Fruit fly (Drosophila melanogaster) whole organism, embryonic: ENCODE measurements around the gene DAAM.

ENCODE experiments used
- Atf3 ChIP-seq: fragments of 200-800 bp; sonication (Bioruptor generic); optimal IDR thresholded peaks from 3 replicates; lab custom pipeline; 2016; ENCODE audit warnings: missing biosample characterization, missing genetic modification characterization
- Awh ChIP-seq: fragments of 200-800 bp; sonication (Bioruptor generic); IDR thresholded peaks from 2 replicates; pipeline ENCODE4, ENCODE4 v1.3.6; 2022; ENCODE audit warnings: missing biosample characterization, missing genetic modification characterization
- Bgb ChIP-seq: fragments of 200-800 bp; sonication (Bioruptor generic); IDR thresholded peaks from 2 replicates; pipeline ENCODE4 v1.3.6; 2022; ENCODE audit warnings: missing biosample characterization, missing genetic modification characterization; ENCODE audit not compliant: partially characterized antibody
- BtbVII ChIP-seq: fragments of 200-800 bp; sonication (Bioruptor generic); optimal IDR thresholded peaks from 3 replicates; lab custom pipeline; 2017; ENCODE audit warnings: missing biosample characterization, mild to moderate bottlenecking, missing genetic modification characterization
- CG10366 ChIP-seq: fragments of 200-800 bp; sonication (Bioruptor generic); IDR thresholded peaks from 2 replicates; pipeline ENCODE4 v1.3.6; 2022; ENCODE audit warnings: missing biosample characterization, missing genetic modification characterization
- CG10462 ChIP-seq: fragments of 200-800 bp; sonication (Bioruptor generic); optimal IDR thresholded peaks from 2 replicates; lab custom pipeline; 2016; ENCODE audit warnings: missing biosample characterization, missing genetic modification characterization
- CG10565 ChIP-seq: fragments of 200-800 bp; sonication (Bioruptor generic); optimal IDR thresholded peaks from 3 replicates; lab custom pipeline; 2016; ENCODE audit warnings: missing biosample characterization, mild to moderate bottlenecking, missing genetic modification characterization
- CG11456 ChIP-seq: fragments of 200-800 bp; sonication (Bioruptor generic); IDR thresholded peaks from 3 replicates; pipeline ENCODE4 v1.3.6; 2022; ENCODE audit warnings: missing biosample characterization, missing genetic modification characterization
- CG11723 ChIP-seq: fragments of 200-800 bp; sonication (Bioruptor generic); optimal IDR thresholded peaks from 2 replicates; lab custom pipeline; 2017; ENCODE audit warnings: missing biosample characterization, mild to moderate bottlenecking, missing genetic modification characterization
- CG12071 ChIP-seq: fragments of 200-800 bp; sonication (Bioruptor generic); optimal IDR thresholded peaks from 3 replicates; lab custom pipeline; 2018; ENCODE audit warnings: missing biosample characterization, mild to moderate bottlenecking, missing genetic modification characterization
- CG14014 ChIP-seq: fragments of 200-800 bp; sonication (Bioruptor generic); IDR thresholded peaks from 2 replicates; pipeline ENCODE4 v1.3.6; 2022; ENCODE audit warnings: missing biosample characterization, missing genetic modification characterization
- CG14050 ChIP-seq: fragments of 200-800 bp; sonication (Bioruptor generic); IDR thresholded peaks from 3 replicates; pipeline ENCODE4 v1.3.6; 2022; ENCODE audit warnings: missing biosample characterization, missing genetic modification characterization
- CG17385 ChIP-seq: fragments of 200-800 bp; sonication (Bioruptor generic); optimal IDR thresholded peaks from 3 replicates; lab custom pipeline; 2018; ENCODE audit warnings: missing biosample characterization, mild to moderate bottlenecking, missing genetic modification characterization
- CG4404 ChIP-seq: fragments of 200-800 bp; sonication (Bioruptor generic); IDR thresholded peaks from 2 replicates; pipeline ENCODE4 v1.3.6; 2022; ENCODE audit warnings: missing biosample characterization, missing genetic modification characterization
- CG6254 ChIP-seq: fragments of 200-800 bp; sonication (Bioruptor generic); optimal IDR thresholded peaks from 3 replicates; lab custom pipeline; 2017; ENCODE audit warnings: mild to moderate bottlenecking, missing biosample characterization, missing genetic modification reagents, missing genetic modification characterization
- CG8281 ChIP-seq: fragments of 200-800 bp; sonication (Bioruptor generic); optimal IDR thresholded peaks from 2 replicates; lab custom pipeline; 2018; ENCODE audit warnings: missing biosample characterization, mild to moderate bottlenecking, missing genetic modification characterization, moderate library complexity
- CG8388 ChIP-seq: fragments of 200-800 bp; sonication (Bioruptor generic); optimal IDR thresholded peaks from 2 replicates; lab custom pipeline; 2019; ENCODE audit warnings: missing biosample characterization, mild to moderate bottlenecking, missing genetic modification characterization, moderate library complexity
- CG9609 ChIP-seq: fragments of 200-800 bp; sonication (Bioruptor generic); optimal IDR thresholded peaks from 3 replicates; lab custom pipeline; 2016; ENCODE audit warnings: missing biosample characterization, missing genetic modification characterization
- CG9797 ChIP-seq: fragments of 200-800 bp; sonication (Bioruptor generic); optimal IDR thresholded peaks from 3 replicates; lab custom pipeline; 2018; ENCODE audit warnings: missing biosample characterization, mild to moderate bottlenecking, missing genetic modification characterization
- D19B ChIP-seq: fragments of 200-800 bp; sonication (Bioruptor generic); optimal IDR thresholded peaks from 2 replicates; lab custom pipeline; 2017; ENCODE audit warnings: missing biosample characterization, mild to moderate bottlenecking, missing genetic modification characterization
- Dbx ChIP-seq: fragments of 200-800 bp; sonication (Bioruptor generic); IDR thresholded peaks from 3 replicates; pipeline ENCODE4 v1.3.6; 2022; ENCODE audit warnings: missing biosample characterization, missing genetic modification characterization
- Doc3 ChIP-seq: fragments of 200-800 bp; sonication (Bioruptor generic); IDR thresholded peaks from 3 replicates; pipeline ENCODE4 v1.3.6; 2022; ENCODE audit warnings: missing biosample characterization, missing genetic modification characterization; ENCODE audit not compliant: partially characterized antibody
- ERR ChIP-seq: fragments of 200-800 bp; sonication (Bioruptor generic); optimal IDR thresholded peaks from 2 replicates; lab custom pipeline; 2016; ENCODE audit warnings: missing biosample characterization, missing genetic modification characterization
- Ets65A ChIP-seq: fragments of 200-800 bp; sonication (Bioruptor generic); peaks from one replicate; lab custom pipeline; 2016; ENCODE audit warnings: missing biosample characterization, missing genetic modification characterization
- Hey ChIP-seq: fragments of 200-800 bp; sonication (Bioruptor generic); optimal IDR thresholded peaks from 3 replicates; lab custom pipeline; 2018; ENCODE audit warnings: missing biosample characterization, mild to moderate bottlenecking, missing genetic modification characterization
- Hsf ChIP-seq: fragments of 200-800 bp; sonication (Bioruptor generic); optimal IDR thresholded peaks from 3 replicates; lab custom pipeline; 2016; ENCODE audit warnings: missing biosample characterization, missing genetic modification characterization
- Mes4 ChIP-seq: fragments of 200-800 bp; sonication (Bioruptor generic); optimal IDR thresholded peaks from 2 replicates; lab custom pipeline; 2016; ENCODE audit warnings: missing biosample characterization, missing genetic modification characterization
- Mrtf ChIP-seq: fragments of 200-800 bp; sonication (Bioruptor generic); IDR thresholded peaks from 3 replicates; pipeline ENCODE4 v1.3.6; 2022; ENCODE audit warnings: missing biosample characterization, missing genetic modification characterization
- Opbp ChIP-seq: fragments of 200-800 bp; sonication (Bioruptor generic); IDR thresholded peaks from 3 replicates; pipeline ENCODE4 v1.3.6; 2022; ENCODE audit warnings: missing biosample characterization, missing genetic modification characterization; ENCODE audit not compliant: partially characterized antibody
- Ravus ChIP-seq: fragments of 200-800 bp; sonication (Bioruptor generic); IDR thresholded peaks from 2 replicates; pipeline ENCODE4 v1.3.6; 2022; ENCODE audit warnings: missing biosample characterization, missing genetic modification characterization
- Sin3A ChIP-seq: fragments of >200 bp; optimal IDR thresholded peaks from 2 replicates; lab custom pipeline; 2018
- Taf1 ChIP-seq: fragments of 200-800 bp; sonication (Bioruptor generic); IDR thresholded peaks from 2 replicates; pipeline ENCODE4 v1.3.6; 2022; ENCODE audit warnings: missing biosample characterization, missing genetic modification characterization
- Trl ChIP-seq, 3 experiments: fragments of >200 bp in 2 of 3; fragments of 200-800 bp in 1 of 3; sonication (Bioruptor generic) in 1 of 3; optimal IDR thresholded peaks; 2 replicates in 1 of 3; 3 replicates in 2 of 3; lab custom pipeline; 2016 to 2017; ENCODE audit warnings: missing biosample characterization in 1 of 3, missing genetic modification characterization in 1 of 3
- Usf ChIP-seq: fragments of 200-800 bp; sonication (Bioruptor generic); optimal IDR thresholded peaks from 2 replicates; lab custom pipeline; 2017; ENCODE audit warnings: missing genotype, missing biosample characterization, missing genetic modification characterization
- amos ChIP-seq: fragments of 200-800 bp; sonication (Bioruptor generic); IDR thresholded peaks from 2 replicates; pipeline ENCODE4 v1.3.6; 2022; ENCODE audit warnings: missing biosample characterization, missing genetic modification characterization; ENCODE audit not compliant: partially characterized antibody
- aop ChIP-seq: fragments of 200-800 bp; sonication (Bioruptor generic); IDR thresholded peaks from 2 replicates; pipeline ENCODE4 v1.3.6; 2022; ENCODE audit warnings: missing biosample characterization, missing genetic modification characterization
- ato ChIP-seq: fragments of 200-800 bp; sonication (Bioruptor generic); IDR thresholded peaks from 2 replicates; pipeline ENCODE4 v1.3.6; 2022; ENCODE audit warnings: missing biosample characterization, missing genetic modification characterization; ENCODE audit not compliant: partially characterized antibody
- danr ChIP-seq: fragments of 200-800 bp; sonication (Bioruptor generic); IDR thresholded peaks from 2 replicates; pipeline ENCODE4 v1.3.6; 2022; ENCODE audit warnings: missing biosample characterization, missing genetic modification characterization
- dmrt99B ChIP-seq: fragments of 200-800 bp; sonication (Bioruptor generic); optimal IDR thresholded peaks from 2 replicates; lab custom pipeline; 2018; ENCODE audit warnings: missing biosample characterization, mild to moderate bottlenecking, missing genetic modification characterization, moderate library complexity
- gcm2 ChIP-seq: fragments of 200-800 bp; sonication (Bioruptor generic); optimal IDR thresholded peaks from 2 replicates; lab custom pipeline; 2016; ENCODE audit warnings: missing biosample characterization, missing genetic modification characterization
- gt ChIP-seq: fragments of 200-800 bp; sonication (Bioruptor generic); IDR thresholded peaks from 2 replicates; pipeline ENCODE4 v1.3.6; 2022; ENCODE audit warnings: missing biosample characterization, missing genetic modification characterization
- kah ChIP-seq: fragments of 200-800 bp; sonication (Bioruptor generic); optimal IDR thresholded peaks from 2 replicates; lab custom pipeline; 2018; ENCODE audit warnings: missing biosample characterization, mild to moderate bottlenecking, missing genetic modification characterization
- peb ChIP-seq: fragments of 200-800 bp; sonication (Bioruptor generic); IDR thresholded peaks from 2 replicates; pipeline ENCODE4 v1.3.6; 2022; ENCODE audit warnings: missing biosample characterization, missing genetic modification characterization
- phol ChIP-seq: fragments of 200-800 bp; sonication (Bioruptor generic); optimal IDR thresholded peaks from 3 replicates; lab custom pipeline; 2018; ENCODE audit warnings: missing biosample characterization, mild to moderate bottlenecking, missing genetic modification characterization, moderate library complexity
- row ChIP-seq: fragments of 200-800 bp; sonication (Bioruptor generic); IDR thresholded peaks from 3 replicates; pipeline ENCODE4 v1.3.6; 2022; ENCODE audit warnings: missing biosample characterization, missing genetic modification characterization
- salm ChIP-seq: fragments of 200-800 bp; sonication (Bioruptor generic); optimal IDR thresholded peaks from 2 replicates; lab custom pipeline; 2018; ENCODE audit warnings: missing biosample characterization, mild to moderate bottlenecking, missing genetic modification characterization
- sens-2 ChIP-seq: fragments of 200-800 bp; sonication (Bioruptor generic); IDR thresholded peaks from 2 replicates; pipeline ENCODE4 v1.3.6; 2022; ENCODE audit warnings: missing biosample characterization, missing genetic modification characterization
- slbo ChIP-seq: fragments of 200-800 bp; sonication (Bioruptor generic); IDR thresholded peaks from 2 replicates; pipeline ENCODE4 v1.3.6; 2022; ENCODE audit warnings: missing biosample characterization, missing genetic modification characterization
- ssp ChIP-seq: fragments of 200-800 bp; sonication (Bioruptor generic); IDR thresholded peaks from 2 replicates; pipeline ENCODE4 v1.3.6; 2022; ENCODE audit warnings: missing biosample characterization, missing genetic modification characterization
- vfl ChIP-seq: fragments of 200-800 bp; sonication (Bioruptor generic); optimal IDR thresholded peaks from 2 replicates; lab custom pipeline; 2016; ENCODE audit warnings: missing biosample characterization, missing genetic modification characterization
- wek ChIP-seq: fragments of 200-800 bp; sonication (Bioruptor generic); optimal IDR thresholded peaks from 3 replicates; lab custom pipeline; 2018; ENCODE audit warnings: missing biosample characterization, mild to moderate bottlenecking, missing genetic modification characterization, moderate library complexity
- yki ChIP-seq: fragments of >200 bp; optimal IDR thresholded peaks from 3 replicates; lab custom pipeline; 2018
- zen ChIP-seq: fragments of 200-800 bp; sonication (Bioruptor generic); optimal IDR thresholded peaks from 3 replicates; lab custom pipeline; 2018; ENCODE audit warnings: missing biosample characterization, mild to moderate bottlenecking, missing genetic modification characterization, moderate library complexity

Gene DAAM

dm6 chrX:1260327-1260726, 61.8 kb downstream of the DAAM start (continued):
- peak; percentile 48; the same call in 1 of the 3 replicates for TF ChIP-seq Mrtf (GFP tag; lab: Robert Waterston, UW)
- TF ChIP-seq kah (GFP tag; lab: Kevin White, UChicago), result no peak
- peak; percentile 61 for TF ChIP-seq row (GFP tag; lab: Robert Waterston, UW)
- TF ChIP-seq ato (GFP tag; lab: Robert Waterston, UW), result no peak
- no peak for TF ChIP-seq phol (tag; lab: Kevin White, UChicago)
- TF ChIP-seq dmrt99B (tag; lab: Kevin White, UChicago), result peak; percentile 18
- no peak for TF ChIP-seq Mes4 (GFP tag; lab: Kevin White, UChicago)
- no peak for TF ChIP-seq sens-2 (GFP tag; lab: Robert Waterston, UW)
- TF ChIP-seq CG11456 (GFP tag; lab: Robert Waterston, UW), result peak; percentile 52; the same call in 1 of the 3 replicates
- no peak for TF ChIP-seq salm (tag; lab: Kevin White, UChicago)
- no peak for TF ChIP-seq Dbx (GFP tag; lab: Robert Waterston, UW)
- no peak for TF ChIP-seq danr (GFP tag; lab: Robert Waterston, UW)
- no peak for TF ChIP-seq CG6254 (GFP tag; lab: Kevin White, UChicago)
- TF ChIP-seq Trl (optimal IDR thresholded peaks at IDR 0.05; lab: Kevin White, UChicago), result no peak
- peak; percentile 14 for TF ChIP-seq Trl (GFP tag; optimal IDR thresholded peaks at IDR 0.05; lab: Kevin White, UChicago)
- TF ChIP-seq zen (tag; lab: Kevin White, UChicago), result no peak
- no peak for TF ChIP-seq Opbp
- TF ChIP-seq CG4404 (GFP tag; lab: Robert Waterston, UW), result no peak
- no peak for TF ChIP-seq Ravus
- TF ChIP-seq CG12071, result no peak
- TF ChIP-seq Usf (GFP tag; lab: Kevin White, UChicago), result no peak
- TF ChIP-seq gt (GFP tag; lab: Robert Waterston, UW), result no peak
- TF ChIP-seq vfl (GFP tag; lab: Kevin White, UChicago), result no peak
- TF ChIP-seq Bgb, result no peak
- TF ChIP-seq CG10366 (GFP tag; lab: Robert Waterston, UW), result 0 out of 2 replicates have a peak, but pooled peaks have one; percentile 14
- peak; percentile 39 for TF ChIP-seq BtbVII (GFP tag; lab: Kevin White, UChicago)
- TF ChIP-seq Hey (tag; lab: Kevin White, UChicago), result no peak
- TF ChIP-seq Doc3 (GFP tag; lab: Robert Waterston, UW), result no peak
- no peak for TF ChIP-seq CG10462 (GFP tag; lab: Kevin White, UChicago)
- TF ChIP-seq CG10565 (GFP tag; lab: Kevin White, UChicago), result no peak
- no peak for TF ChIP-seq yki (lab: Kevin White, UChicago)
- TF ChIP-seq gcm2, result no peak
- no peak for TF ChIP-seq peb (GFP tag; lab: Robert Waterston, UW)
- TF ChIP-seq CG14050 (GFP tag; lab: Robert Waterston, UW), result no peak
- no peak for TF ChIP-seq Sin3A (lab: Kevin White, UChicago)
- no peak for TF ChIP-seq amos
- TF ChIP-seq Awh (GFP tag; lab: Robert Waterston, UW), result no peak
- TF ChIP-seq CG8281 (tag; lab: Kevin White, UChicago), result no peak
- TF ChIP-seq Hsf (GFP tag; lab: Kevin White, UChicago), result no peak
- no peak for TF ChIP-seq CG17385 (GFP tag; lab: Kevin White, UChicago)
- peak; percentile 47; the same call in 1 of the 2 replicates for TF ChIP-seq slbo (GFP tag; lab: Robert Waterston, UW)
- no peak for TF ChIP-seq CG9797 (GFP tag; lab: Kevin White, UChicago)
- TF ChIP-seq wek (GFP tag; lab: Kevin White, UChicago), result no peak
- TF ChIP-seq aop (GFP tag; lab: Robert Waterston, UW), result no peak
- no peak for TF ChIP-seq CG8388 (GFP tag; lab: Kevin White, UChicago)
- peak; percentile 87 for TF ChIP-seq Ets65A (GFP tag; lab: Kevin White, UChicago)
- no peak for TF ChIP-seq Taf1 (GFP tag; lab: Robert Waterston, UW)
- peak; percentile 90 for TF ChIP-seq D19B (GFP tag; lab: Kevin White, UChicago)
- TF ChIP-seq Atf3 (GFP tag; lab: Kevin White, UChicago), result no peak
- TF ChIP-seq CG11723 (GFP tag; lab: Kevin White, UChicago), result no peak
- no peak for TF ChIP-seq CG9609 (GFP tag; lab: Kevin White, UChicago)
- 0 out of 2 replicates have a peak, but pooled peaks have one; percentile 46 for TF ChIP-seq CG14014 (GFP tag; lab: Robert Waterston, UW)
- no peak for TF ChIP-seq ERR
- TF ChIP-seq ssp (GFP tag; lab: Robert Waterston, UW), result no peak
